Worm (Caenorhabditis elegans) whole organism, L1 larva: ENCODE measurements around the gene ccd-5.

Experiments used
- C16A3.4 ChIP-seq: fragments of 150-350 bp; optimal IDR thresholded peaks from 2 replicates; lab custom pipeline; 2014; ENCODE audit warnings: missing biosample characterization, missing genetic modification characterization
- C34B4.2 ChIP-seq: sonication (generic microtip); optimal IDR thresholded peaks from 2 replicates; lab custom pipeline; 2017; ENCODE audit warnings: mild to moderate bottlenecking, missing genetic modification characterization, missing compliant biosample characterization
- aly-2 ChIP-seq: fragments of 150-350 bp; optimal IDR thresholded peaks from 2 replicates; lab custom pipeline; 2014; ENCODE audit warnings: missing biosample characterization, missing genetic modification characterization
- ama-1 ChIP-seq: fragments of 150-350 bp; optimal IDR thresholded peaks from 2 replicates; lab custom pipeline; 2014
- blmp-1 ChIP-seq: fragments of 150-350 bp; optimal IDR thresholded peaks from 2 replicates; lab custom pipeline; 2014; ENCODE audit warnings: missing biosample characterization, missing genetic modification characterization
- ceh-63 ChIP-seq: fragments of 200-800 bp; sonication (Bioruptor generic); optimal IDR thresholded peaks from 2 replicates; lab custom pipeline; 2018; ENCODE audit warnings: mild to moderate bottlenecking, missing genetic modification characterization, missing compliant biosample characterization
- ceh-82 ChIP-seq, 3 experiments: fragments of 150-350 bp in 1 of 3; sonication (generic microtip) in 2 of 3; optimal IDR thresholded peaks; 2 replicates each; lab custom pipeline; 2014 to 2017; ENCODE audit warnings: missing biosample characterization in 3 of 3, missing genetic modification characterization in 3 of 3
- ces-1 ChIP-seq: fragments of 150-350 bp; optimal IDR thresholded peaks from 2 replicates; lab custom pipeline; 2014; ENCODE audit warnings: missing biosample characterization, missing genetic modification reagents, missing genetic modification characterization
- dpl-1 ChIP-seq, 3 experiments: fragments of 150-350 bp in 2 of 3; sonication (generic microtip) in 1 of 3; optimal IDR thresholded peaks; 2 replicates each; lab custom pipeline; 2014 to 2017; ENCODE audit warnings: missing biosample characterization in 3 of 3, missing genetic modification characterization in 3 of 3, missing genetic modification reagents in 3 of 3
- dsc-1 ChIP-seq: sonication (generic microtip); optimal IDR thresholded peaks from 2 replicates; lab custom pipeline; 2016; ENCODE audit warnings: mild to moderate bottlenecking, missing genetic modification characterization, missing compliant biosample characterization
- efl-1 ChIP-seq, 4 experiments: fragments of 150-350 bp; optimal IDR thresholded peaks in 3 of 4; peaks in 1 of 4; 1 replicate in 1 of 4; 2 replicates in 3 of 4; lab custom pipeline; 2014; ENCODE audit warnings: missing biosample characterization in 2 of 4, missing genetic modification characterization in 2 of 4, missing genetic modification reagents in 2 of 4
- efl-3 ChIP-seq: fragments of 200-800 bp; sonication (Bioruptor generic); optimal IDR thresholded peaks from 2 replicates; lab custom pipeline; 2018; ENCODE audit warnings: mild to moderate bottlenecking, missing genetic modification characterization, missing compliant biosample characterization
- egl-27 ChIP-seq, 2 experiments: fragments of 150-350 bp in 1 of 2; sonication (generic microtip); optimal IDR thresholded peaks; 3 replicates each; lab custom pipeline; 2017 to 2018; ENCODE audit warnings: missing biosample characterization in 2 of 2, missing genetic modification characterization in 2 of 2, missing genetic modification reagents in 2 of 2
- ets-5 ChIP-seq: fragments of 200-800 bp; sonication (Bioruptor generic); IDR thresholded peaks from 2 replicates; pipeline ENCODE4 v1.3.6; 2022; ENCODE audit warnings: missing genetic modification characterization, missing compliant biosample characterization
- fkh-8 ChIP-seq: sonication (generic microtip); optimal IDR thresholded peaks from 2 replicates; lab custom pipeline; 2016; ENCODE audit warnings: mild to moderate bottlenecking, missing genetic modification characterization, missing compliant biosample characterization
- grh-1 ChIP-seq: fragments of 200-800 bp; sonication (Bioruptor generic); IDR thresholded peaks from 2 replicates; pipeline ENCODE4 v1.3.6; 2022; ENCODE audit warnings: missing genetic modification reagents, missing genetic modification characterization, missing compliant biosample characterization
- hpl-2 ChIP-seq: fragments of 150-350 bp; optimal IDR thresholded peaks from 2 replicates; lab custom pipeline; 2014; ENCODE audit warnings: missing biosample characterization, missing genetic modification reagents, missing genetic modification characterization
- irx-1 ChIP-seq: sonication (generic microtip); optimal IDR thresholded peaks from 2 replicates; lab custom pipeline; 2016; ENCODE audit warnings: missing genetic modification characterization, missing compliant biosample characterization
- isw-1 ChIP-seq: fragments of 200-800 bp; sonication (Bioruptor generic); IDR thresholded peaks from 2 replicates; pipeline ENCODE4 v1.3.6; 2022; ENCODE audit warnings: missing genetic modification characterization, missing compliant biosample characterization
- jun-1 ChIP-seq: fragments of 150-350 bp; optimal IDR thresholded peaks from 2 replicates; lab custom pipeline; 2014; ENCODE audit warnings: missing biosample characterization, missing genetic modification reagents, missing genetic modification characterization
- lin-13 ChIP-seq: fragments of 150-350 bp; optimal IDR thresholded peaks from 2 replicates; lab custom pipeline; 2014; ENCODE audit warnings: missing biosample characterization, missing genetic modification reagents, missing genetic modification characterization
- lin-14 ChIP-seq: fragments of 200-800 bp; sonication (Bioruptor generic); optimal IDR thresholded peaks from 2 replicates; lab custom pipeline; 2018; ENCODE audit warnings: mild to moderate bottlenecking, missing genetic modification characterization, moderate library complexity, missing compliant biosample characterization
- lin-35 ChIP-seq, 2 experiments: fragments of 150-350 bp; optimal IDR thresholded peaks; 2 replicates each; lab custom pipeline; 2014; ENCODE audit warnings: missing biosample characterization in 2 of 2, missing genetic modification characterization in 2 of 2, missing genetic modification reagents in 2 of 2
- lin-39 ChIP-seq: fragments of 150-350 bp; optimal IDR thresholded peaks from 2 replicates; lab custom pipeline; 2014; ENCODE audit warnings: missing biosample characterization, missing genetic modification reagents, missing genetic modification characterization
- lsy-2 ChIP-seq, 2 experiments: fragments of 150-350 bp; optimal IDR thresholded peaks; 2 replicates each; lab custom pipeline; 2014; ENCODE audit warnings: missing biosample characterization in 2 of 2, missing genetic modification characterization in 2 of 2
- mdl-1 ChIP-seq, 2 experiments: fragments of 150-350 bp; optimal IDR thresholded peaks; 2 replicates each; lab custom pipeline; 2014 to 2017; ENCODE audit warnings: missing biosample characterization in 2 of 2, missing genetic modification characterization in 2 of 2, inconsistent platforms in 1 of 2
- mef-2 ChIP-seq: fragments of 150-350 bp; optimal IDR thresholded peaks from 2 replicates; lab custom pipeline; 2014; ENCODE audit warnings: missing biosample characterization, missing genetic modification characterization
- nhr-12 ChIP-seq: sonication (generic microtip); optimal IDR thresholded peaks from 2 replicates; lab custom pipeline; 2017; ENCODE audit warnings: missing biosample characterization, missing genetic modification characterization
- nhr-19 ChIP-seq: fragments of 200-800 bp; sonication (Bioruptor generic); conservative IDR thresholded peaks from 2 replicates; pipeline ENCODE4 v1.3.6; 2022; ENCODE audit warnings: missing genetic modification characterization, missing compliant biosample characterization
- nhr-20 ChIP-seq: sonication (generic microtip); optimal IDR thresholded peaks from 2 replicates; lab custom pipeline; 2016; ENCODE audit warnings: mild to moderate bottlenecking, missing genetic modification characterization, missing compliant biosample characterization
- nhr-28 ChIP-seq: fragments of 150-350 bp; optimal IDR thresholded peaks from 2 replicates; lab custom pipeline; 2014; ENCODE audit warnings: missing biosample characterization, missing genetic modification characterization
- nhr-47 ChIP-seq: sonication (generic microtip); optimal IDR thresholded peaks from 2 replicates; lab custom pipeline; 2016; ENCODE audit warnings: mild to moderate bottlenecking, missing genetic modification characterization, moderate library complexity, missing compliant biosample characterization
- nhr-71 ChIP-seq: sonication (generic microtip); optimal IDR thresholded peaks from 2 replicates; lab custom pipeline; 2016; ENCODE audit warnings: mild to moderate bottlenecking, missing genetic modification characterization, moderate library complexity, missing compliant biosample characterization
- nhr-76 ChIP-seq: sonication (generic microtip); optimal IDR thresholded peaks from 2 replicates; lab custom pipeline; 2017; ENCODE audit warnings: missing biosample characterization, missing genetic modification characterization
- nhr-77 ChIP-seq: fragments of 150-350 bp; optimal IDR thresholded peaks from 2 replicates; lab custom pipeline; 2014; ENCODE audit warnings: missing biosample characterization, missing genetic modification characterization
- nhr-84 ChIP-seq: sonication (generic microtip); optimal IDR thresholded peaks from 2 replicates; lab custom pipeline; 2017; ENCODE audit warnings: missing biosample characterization, missing genetic modification characterization
- nhr-90 ChIP-seq: sonication (generic microtip); optimal IDR thresholded peaks from 2 replicates; lab custom pipeline; 2016; ENCODE audit warnings: mild to moderate bottlenecking, missing genetic modification characterization, missing compliant biosample characterization; ENCODE audit not compliant: poor library complexity
- rnt-1 ChIP-seq: sonication (generic microtip); optimal IDR thresholded peaks from 2 replicates; lab custom pipeline; 2016; ENCODE audit warnings: mild to moderate bottlenecking, missing genetic modification characterization, moderate library complexity, missing compliant biosample characterization
- skn-1 ChIP-seq: fragments of 150-350 bp; optimal IDR thresholded peaks from 2 replicates; lab custom pipeline; 2014; ENCODE audit warnings: missing biosample characterization, missing genetic modification characterization
- snpc-4 ChIP-seq: fragments of 150-350 bp; optimal IDR thresholded peaks from 2 replicates; lab custom pipeline; 2014; ENCODE audit warnings: missing biosample characterization, missing genetic modification characterization
- snu-23 ChIP-seq: sonication (generic microtip); optimal IDR thresholded peaks from 2 replicates; lab custom pipeline; 2016; ENCODE audit warnings: missing genetic modification characterization, missing compliant biosample characterization
- sox-4 ChIP-seq: sonication (generic microtip); optimal IDR thresholded peaks from 2 replicates; lab custom pipeline; 2016; ENCODE audit warnings: missing genetic modification characterization, missing compliant biosample characterization
- swsn-7 ChIP-seq: sonication (generic microtip); optimal IDR thresholded peaks from 2 replicates; lab custom pipeline; 2016; ENCODE audit warnings: missing genetic modification characterization, missing compliant biosample characterization
- unc-62 ChIP-seq: fragments of 150-350 bp; optimal IDR thresholded peaks from 2 replicates; lab custom pipeline; 2014; ENCODE audit warnings: missing biosample characterization, missing genetic modification reagents, missing genetic modification characterization
- unc-86 ChIP-seq: sonication (generic microtip); optimal IDR thresholded peaks from 2 replicates; lab custom pipeline; 2016; ENCODE audit warnings: missing genetic modification characterization, missing compliant biosample characterization
- unc-98 ChIP-seq: fragments of 200-800 bp; sonication (Bioruptor generic); IDR thresholded peaks from 2 replicates; pipeline ENCODE4 v1.3.6; 2022; ENCODE audit warnings: missing genetic modification characterization, missing compliant biosample characterization
- vab-15 ChIP-seq: sonication (generic microtip); optimal IDR thresholded peaks from 2 replicates; lab custom pipeline; 2017; ENCODE audit warnings: missing genotype, mild to moderate bottlenecking, missing genetic modification characterization, missing compliant biosample characterization
- xbp-1 ChIP-seq: sonication (generic microtip); optimal IDR thresholded peaks from 2 replicates; lab custom pipeline; 2016; ENCODE audit warnings: missing genetic modification characterization, missing compliant biosample characterization
- ztf-4 ChIP-seq: fragments of 150-350 bp; optimal IDR thresholded peaks from 2 replicates; lab custom pipeline; 2014; ENCODE audit warnings: missing biosample characterization, missing genetic modification characterization

ccd-5 gene

DNA sequence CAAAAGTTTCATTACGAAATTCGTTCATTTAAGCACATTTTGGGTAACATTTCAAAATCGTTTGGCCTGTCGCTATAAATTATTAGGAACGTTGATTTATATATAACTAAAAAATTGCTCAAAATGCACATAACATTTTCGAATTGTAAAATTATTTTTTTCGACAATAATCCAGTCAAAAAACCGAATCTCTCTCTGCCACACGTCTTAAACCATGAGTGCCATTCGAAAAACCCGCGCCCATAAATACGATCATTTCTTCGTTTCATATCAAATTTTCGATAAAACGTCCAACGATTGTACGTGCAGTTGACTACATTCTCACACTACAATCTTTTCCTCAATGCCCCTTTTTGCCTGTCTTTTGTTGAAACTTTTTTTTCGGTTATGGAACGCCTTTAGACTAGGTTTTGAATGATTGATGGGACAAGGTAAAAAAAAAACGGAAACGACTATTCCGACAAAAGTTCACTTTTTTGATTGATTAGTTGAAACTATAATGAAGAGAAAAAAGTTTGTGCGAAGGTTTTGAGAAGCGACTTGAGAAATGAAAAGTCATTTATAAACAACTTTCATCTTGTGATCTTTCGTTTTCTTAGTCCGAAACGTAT lies 20.3 kb upstream of the ccd-5 start (continued):
- TF ChIP-seq nhr-19 (GFP tag; lab: Robert Waterston, UW): no peak
- TF ChIP-seq jun-1: no peak
- no peak for TF ChIP-seq skn-1 (tag; lab: Kevin White, UChicago)
- TF ChIP-seq ces-1 (GFP tag; lab: Kevin White, UChicago): no peak
- no peak for TF ChIP-seq efl-1 (optimal IDR thresholded peaks at IDR 0.05; lab: Kevin White, UChicago)
- TF ChIP-seq efl-1 (GFP tag; optimal IDR thresholded peaks at IDR 0.05 in 1 of 2; lab: Kevin White, UChicago): no peak
- no peak for TF ChIP-seq hpl-2 (GFP tag; lab: Kevin White, UChicago)
- no peak for TF ChIP-seq unc-62 (GFP tag; lab: Kevin White, UChicago)
- peak; percentile 35 for TF ChIP-seq lin-14 (GFP tag; lab: Kevin White, UChicago)

- TF ChIP-seq xbp-1 (tag; lab: Kevin White, UChicago) (peak; percentile 49), snu-23 (GFP tag; lab: Kevin White, UChicago) (peak; percentile 85), lin-39 (no peak), sox-4 (tag; lab: Kevin White, UChicago) (no peak), nhr-28 (tag; lab: Kevin White, UChicago) (no peak), mdl-1 (tag; optimal IDR thresholded peaks at IDR 0.05; lab: Kevin White, UChicago) (peak in 1 of 2 experiments; percentile 54), aly-2 (tag; lab: Kevin White, UChicago) (no peak), grh-1 (GFP tag; lab: Robert Waterston, UW) (peak; percentile 52), efl-3 (no peak), unc-86 (tag; lab: Kevin White, UChicago) (no peak), snpc-4 (no peak), nhr-12 (no peak), efl-1 (optimal IDR thresholded peaks at IDR 0.05; lab: Kevin White, UChicago) (peak; percentile 8 to 41), efl-1 (GFP tag; optimal IDR thresholded peaks at IDR 0.05 in 1 of 2; lab: Kevin White, UChicago) (peak in 1 of 2 experiments; percentile 28), isw-1 (GFP tag; lab: Robert Waterston, UW) (no peak; the same call in 1 of the 2 replicates), ama-1 (lab: Kevin White, UChicago) (no peak), unc-98 (GFP tag; lab: Robert Waterston, UW) (no peak), blmp-1 (tag; lab: Kevin White, UChicago) (peak; percentile 97), nhr-84 (tag; lab: Kevin White, UChicago) (peak; percentile 8), nhr-20 (tag; lab: Kevin White, UChicago) (peak; percentile 88), nhr-77 (tag; lab: Kevin White, UChicago) (peak; percentile 81), lin-35 (GFP tag; optimal IDR thresholded peaks at IDR 0.05; lab: Kevin White, UChicago) (peak; percentile 54 to 61), C34B4.2 (tag; lab: Kevin White, UChicago) (no peak), nhr-71 (tag; lab: Kevin White, UChicago) (peak; percentile 85), lin-14 (GFP tag; lab: Kevin White, UChicago) (peak; percentile 93), ets-5 (GFP tag; lab: Robert Waterston, UW) (no peak), swsn-7 (peak; percentile 73), nhr-47 (tag; lab: Kevin White, UChicago) (peak; percentile 53), vab-15 (tag; lab: Kevin White, UChicago) (no peak), nhr-76 (tag; lab: Kevin White, UChicago) (no peak), C16A3.4 (tag; lab: Kevin White, UChicago) (peak; percentile 48), nhr-90 (peak; percentile 56), dpl-1 (GFP tag; optimal IDR thresholded peaks at IDR 0.05; lab: Kevin White, UChicago) (peak; percentile 30 to 42 (median 38)), lin-13 (GFP tag; lab: Kevin White, UChicago) (peak; percentile 14), rnt-1 (peak; percentile 70), ceh-82 (tag; optimal IDR thresholded peaks at IDR 0.05; lab: Kevin White, UChicago) (peak; percentile 13 to 21 (median 20)), ceh-63 (no peak), dsc-1 (tag; lab: Kevin White, UChicago) (no peak), ztf-4 (tag; lab: Kevin White, UChicago) (peak; percentile 40), egl-27 (tag; optimal IDR thresholded peaks at IDR 0.05; lab: Kevin White, UChicago) (peak in 1 of 2 experiments; percentile 13), jun-1 (peak; percentile 42), lsy-2 (tag; optimal IDR thresholded peaks at IDR 0.05; lab: Kevin White, UChicago) (peak; percentile 28 to 55), mef-2 (tag; lab: Kevin White, UChicago) (no peak), irx-1 (tag; lab: Kevin White, UChicago) (peak; percentile 47), nhr-19 (GFP tag; lab: Robert Waterston, UW) (peak; percentile 68), fkh-8 (tag; lab: Kevin White, UChicago) (no peak)
These were observed 19.1 kb upstream of the ccd-5 start for ce11 chrX:2591586-2592000.
